Worm (Caenorhabditis elegans): ENCODE measurements around the gene srm-5.

DNA sequence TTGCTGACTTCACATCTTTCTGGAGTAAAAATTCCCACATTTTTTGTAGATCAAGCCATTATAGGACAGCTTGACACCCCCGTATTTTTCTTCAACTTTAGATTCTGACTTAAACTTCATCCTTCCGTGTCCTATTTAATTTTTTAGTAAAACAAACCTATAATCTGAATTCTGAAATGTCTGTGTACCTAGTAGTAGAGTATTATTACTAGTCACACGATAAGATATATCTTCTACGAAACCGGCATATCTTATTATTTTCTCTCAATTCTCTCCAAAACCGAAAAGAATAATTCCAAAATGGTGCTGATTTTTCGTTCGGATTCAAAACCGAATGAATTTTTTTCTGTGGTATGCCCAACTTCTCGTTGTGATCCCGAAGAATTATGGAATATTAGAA, 40.6 kb upstream of the srm-5 start, which contains the start of gene F14D7.9:
- TF ChIP-seq zip-8 (tag; optimal IDR thresholded peaks at IDR 0.05) (no peak), nhr-76 (tag; optimal IDR thresholded peaks at IDR 0.05) (no peak), pha-4 (tag; optimal IDR thresholded peaks at IDR 0.05) (no peak), ces-1 (GFP tag; optimal IDR thresholded peaks at IDR 0.05) (no peak), ztf-11 (tag; optimal IDR thresholded peaks at IDR 0.05) (no peak), unc-39 (tag; optimal IDR thresholded peaks at IDR 0.05) (no peak), nhr-12 (tag; optimal IDR thresholded peaks at IDR 0.05) (no peak), ceh-83 (GFP tag; optimal IDR thresholded peaks at IDR 0.05) (no peak), lsy-2 (tag; optimal IDR thresholded peaks at IDR 0.05) (no peak), unc-120 (tag; optimal IDR thresholded peaks at IDR 0.05; ENCODE audit: poor library complexity, severe bottlenecking) (no peak), unc-62 (GFP tag; optimal IDR thresholded peaks at IDR 0.05) (no peak), lin-13 (tag; optimal IDR thresholded peaks at IDR 0.05) (no peak), mab-5 (tag; optimal IDR thresholded peaks at IDR 0.05) (no peak), cnd-1 (tag; optimal IDR thresholded peaks at IDR 0.05) (no peak)

All from whole organism, mixed stage, embryonic.